Fruit fly (Drosophila melanogaster) whole organism, embryonic: Measurements from ENCODE around the gene CG43321.

Source experiments
- Atf-2 ChIP-seq: fragments of 200-800 bp; sonication (Bioruptor generic); optimal IDR thresholded peaks from 2 replicates; lab custom pipeline; 2016; ENCODE audit warnings: missing biosample characterization, missing genetic modification characterization
- CG10209 ChIP-seq: fragments of 200-800 bp; sonication (Bioruptor generic); optimal IDR thresholded peaks from 3 replicates; lab custom pipeline; 2017; ENCODE audit warnings: missing biosample characterization, mild to moderate bottlenecking, missing genetic modification characterization, missing genetic modification reagents
- CG10267 ChIP-seq: fragments of 200-800 bp; sonication (Bioruptor generic); optimal IDR thresholded peaks from 2 replicates; lab custom pipeline; 2018; ENCODE audit warnings: missing biosample characterization, mild to moderate bottlenecking, missing genetic modification characterization, moderate library complexity
- CG10565 ChIP-seq: fragments of 200-800 bp; sonication (Bioruptor generic); optimal IDR thresholded peaks from 3 replicates; lab custom pipeline; 2016; ENCODE audit warnings: missing biosample characterization, mild to moderate bottlenecking, missing genetic modification characterization
- CG11504 ChIP-seq: fragments of 200-800 bp; sonication (Bioruptor generic); optimal IDR thresholded peaks from 3 replicates; lab custom pipeline; 2019; ENCODE audit warnings: missing biosample characterization, mild to moderate bottlenecking, missing genetic modification characterization, moderate library complexity
- CG13296 ChIP-seq: fragments of 200-800 bp; sonication (Bioruptor generic); optimal IDR thresholded peaks from 3 replicates; lab custom pipeline; 2018; ENCODE audit warnings: missing biosample characterization, mild to moderate bottlenecking, missing genetic modification characterization
- CG13775 ChIP-seq: fragments of 200-800 bp; sonication (Bioruptor generic); optimal IDR thresholded peaks from 3 replicates; lab custom pipeline; 2017; ENCODE audit warnings: missing biosample characterization, mild to moderate bottlenecking, missing genetic modification characterization
- CG15011 ChIP-seq: fragments of 200-800 bp; sonication (Bioruptor generic); optimal IDR thresholded peaks from 3 replicates; lab custom pipeline; 2018; ENCODE audit warnings: missing biosample characterization, mild to moderate bottlenecking, missing genetic modification characterization
- CG17912 ChIP-seq: fragments of 200-800 bp; sonication (Bioruptor generic); optimal IDR thresholded peaks from 2 replicates; lab custom pipeline; 2018; ENCODE audit warnings: missing biosample characterization, mild to moderate bottlenecking, missing genetic modification characterization
- CG1832 ChIP-seq: fragments of 200-800 bp; sonication (Bioruptor generic); optimal IDR thresholded peaks from 2 replicates; lab custom pipeline; 2017; ENCODE audit warnings: missing biosample characterization, mild to moderate bottlenecking, missing genetic modification characterization, inconsistent platforms
- CG31224 ChIP-seq: fragments of 200-800 bp; sonication (Bioruptor generic); IDR thresholded peaks from 2 replicates; pipeline ENCODE4 v1.3.6; 2022; ENCODE audit warnings: missing biosample characterization, missing genetic modification characterization
- CG32532 ChIP-seq: fragments of 200-800 bp; sonication (Bioruptor generic); IDR thresholded peaks from 2 replicates; pipeline ENCODE4 v1.3.6; 2022; ENCODE audit warnings: missing biosample characterization, missing genetic modification characterization
- CG32767 ChIP-seq: fragments of 200-800 bp; sonication (Bioruptor generic); IDR thresholded peaks from 2 replicates; pipeline ENCODE4 v1.3.6; 2022; ENCODE audit warnings: missing biosample characterization, missing genetic modification characterization
- CG32772 ChIP-seq: fragments of 200-800 bp; sonication (Bioruptor generic); IDR thresholded peaks from 2 replicates; pipeline ENCODE4 v1.3.6; 2022; ENCODE audit warnings: missing biosample characterization, missing genetic modification characterization
- CG6175 ChIP-seq: fragments of 200-800 bp; sonication (Bioruptor generic); IDR thresholded peaks from 3 replicates; pipeline ENCODE4 v1.3.6; 2022; ENCODE audit warnings: missing biosample characterization, missing genetic modification characterization
- CG6683 ChIP-seq: fragments of 200-800 bp; sonication (Bioruptor generic); optimal IDR thresholded peaks from 2 replicates; lab custom pipeline; 2017; ENCODE audit warnings: missing biosample characterization, mild to moderate bottlenecking, missing genetic modification characterization, missing genetic modification reagents
- CG7357 ChIP-seq: fragments of 200-800 bp; sonication (Bioruptor generic); IDR thresholded peaks from 3 replicates; pipeline ENCODE4 v1.3.6; 2022; ENCODE audit warnings: missing biosample characterization, missing genetic modification characterization
- CG8478 ChIP-seq: fragments of >200 bp; optimal IDR thresholded peaks from 2 replicates; lab custom pipeline; 2018
- CG9609 ChIP-seq: fragments of 200-800 bp; sonication (Bioruptor generic); optimal IDR thresholded peaks from 3 replicates; lab custom pipeline; 2016; ENCODE audit warnings: missing biosample characterization, missing genetic modification characterization
- Chrac-16 ChIP-seq: fragments of 200-800 bp; sonication (Bioruptor generic); optimal IDR thresholded peaks from 3 replicates; lab custom pipeline; 2016; ENCODE audit warnings: missing biosample characterization, missing genetic modification characterization
- Dbx ChIP-seq: fragments of 200-800 bp; sonication (Bioruptor generic); IDR thresholded peaks from 3 replicates; pipeline ENCODE4 v1.3.6; 2022; ENCODE audit warnings: missing biosample characterization, missing genetic modification characterization
- Dip3 ChIP-seq: fragments of 200-800 bp; sonication (Bioruptor generic); optimal IDR thresholded peaks from 3 replicates; lab custom pipeline; 2016; ENCODE audit warnings: missing biosample characterization, missing genetic modification characterization
- Dll ChIP-seq: fragments of 200-800 bp; sonication (Bioruptor generic); IDR thresholded peaks from 4 replicates; pipeline ENCODE4 v1.3.6; 2022; ENCODE audit warnings: missing biosample characterization, missing genetic modification characterization; ENCODE audit not compliant: partially characterized antibody
- Dref ChIP-seq: fragments of 200-800 bp; sonication (Bioruptor generic); IDR thresholded peaks from 2 replicates; pipeline ENCODE4 v1.3.6; 2022; ENCODE audit warnings: missing biosample characterization, missing genetic modification characterization
- Eip74EF ChIP-seq, 2 experiments: fragments of 200-800 bp in 1 of 2; fragments of >200 bp in 1 of 2; sonication (Bioruptor generic) in 1 of 2; optimal IDR thresholded peaks; 2 replicates each; lab custom pipeline; 2017 to 2019; ENCODE audit warnings: missing biosample characterization in 2 of 2, missing genetic modification characterization in 2 of 2, mild to moderate bottlenecking in 1 of 2, moderate library complexity in 1 of 2
- HmgD ChIP-seq: fragments of 200-800 bp; sonication (Bioruptor generic); optimal IDR thresholded peaks from 3 replicates; lab custom pipeline; 2016; ENCODE audit warnings: missing biosample characterization, missing genetic modification characterization
- HmgZ ChIP-seq: fragments of 200-800 bp; sonication (Bioruptor generic); optimal IDR thresholded peaks from 2 replicates; lab custom pipeline; 2018; ENCODE audit warnings: missing biosample characterization, mild to moderate bottlenecking, missing genetic modification characterization
- Hr78 ChIP-seq, 2 experiments: fragments of 200-800 bp in 1 of 2; fragments of >200 bp in 1 of 2; sonication (Bioruptor generic) in 1 of 2; optimal IDR thresholded peaks; 2 replicates each; lab custom pipeline; 2017 to 2019; ENCODE audit warnings: missing biosample characterization in 2 of 2, missing genetic modification characterization in 2 of 2, mild to moderate bottlenecking in 1 of 2, moderate library complexity in 1 of 2
- Jarid2 ChIP-seq: fragments of 200-800 bp; sonication (Bioruptor generic); optimal IDR thresholded peaks from 3 replicates; lab custom pipeline; 2017; ENCODE audit warnings: mild to moderate bottlenecking, missing biosample characterization, missing genetic modification reagents, missing genetic modification characterization
- NC2β ChIP-seq: fragments of 200-800 bp; sonication (Bioruptor generic); optimal IDR thresholded peaks from 2 replicates; lab custom pipeline; 2016; ENCODE audit warnings: missing biosample characterization, missing genetic modification characterization
- Nf-YA ChIP-seq: fragments of 200-800 bp; sonication (Bioruptor generic); IDR thresholded peaks from 2 replicates; pipeline ENCODE4 v1.3.6; 2022; ENCODE audit warnings: missing biosample characterization, missing genetic modification characterization
- Rx ChIP-seq: fragments of 200-800 bp; sonication (Bioruptor generic); IDR thresholded peaks from 2 replicates; pipeline ENCODE4 v1.3.6; 2022; ENCODE audit warnings: missing biosample characterization, missing genetic modification characterization
- Ssrp ChIP-seq: fragments of 200-800 bp; sonication (Bioruptor generic); optimal IDR thresholded peaks from 2 replicates; lab custom pipeline; 2018; ENCODE audit warnings: missing biosample characterization, mild to moderate bottlenecking, missing genetic modification characterization, moderate library complexity
- Xrp1 ChIP-seq: fragments of 200-800 bp; sonication (Bioruptor generic); IDR thresholded peaks from 2 replicates; pipeline ENCODE4 v1.3.6; 2022; ENCODE audit warnings: missing biosample characterization, missing genetic modification characterization
- ara ChIP-seq: fragments of 200-800 bp; sonication (Bioruptor generic); IDR thresholded peaks from 2 replicates; pipeline ENCODE4 v1.3.6; 2022; ENCODE audit warnings: missing biosample characterization, missing genetic modification characterization
- corto ChIP-seq: fragments of 200-800 bp; sonication (Bioruptor generic); optimal IDR thresholded peaks from 2 replicates; lab custom pipeline; 2016; ENCODE audit warnings: missing biosample characterization, mild to moderate bottlenecking, missing genetic modification characterization, moderate library complexity
- crp ChIP-seq, 2 experiments: fragments of 200-800 bp; sonication (Bioruptor generic); optimal IDR thresholded peaks; 2 replicates in 1 of 2; 3 replicates in 1 of 2; lab custom pipeline; 2017; ENCODE audit warnings: missing biosample characterization in 2 of 2, missing genetic modification characterization in 2 of 2, mild to moderate bottlenecking in 1 of 2, moderate library complexity in 1 of 2
- eyg ChIP-seq: fragments of 200-800 bp; sonication (Bioruptor generic); optimal IDR thresholded peaks from 3 replicates; lab custom pipeline; 2016; ENCODE audit warnings: missing biosample characterization, missing genetic modification characterization
- gcm2 ChIP-seq: fragments of 200-800 bp; sonication (Bioruptor generic); optimal IDR thresholded peaks from 2 replicates; lab custom pipeline; 2016; ENCODE audit warnings: missing biosample characterization, missing genetic modification characterization
- grau ChIP-seq: fragments of 200-800 bp; optimal IDR thresholded peaks from 3 replicates; lab custom pipeline; 2019; ENCODE audit warnings: missing biosample characterization, mild to moderate bottlenecking, missing genetic modification characterization, moderate library complexity
- grn ChIP-seq: fragments of 200-800 bp; sonication (Bioruptor generic); optimal IDR thresholded peaks from 3 replicates; lab custom pipeline; 2017; ENCODE audit warnings: missing biosample characterization, missing genetic modification characterization
- lmd ChIP-seq: fragments of 200-800 bp; sonication (Bioruptor generic); IDR thresholded peaks from 2 replicates; pipeline ENCODE4 v1.3.6; 2022; ENCODE audit warnings: missing biosample characterization, missing genetic modification characterization
- nau ChIP-seq: fragments of 200-800 bp; sonication (Bioruptor generic); optimal IDR thresholded peaks from 3 replicates; lab custom pipeline; 2017; ENCODE audit warnings: missing biosample characterization, mild to moderate bottlenecking, missing genetic modification characterization, missing genetic modification reagents
- nerfin-1 ChIP-seq: fragments of 200-800 bp; sonication (Bioruptor generic); optimal IDR thresholded peaks from 3 replicates; lab custom pipeline; 2019; ENCODE audit warnings: missing biosample characterization, mild to moderate bottlenecking, missing genetic modification characterization, moderate library complexity
- onecut ChIP-seq: fragments of 200-800 bp; sonication (Bioruptor generic); IDR thresholded peaks from 2 replicates; pipeline ENCODE4 v1.3.6; 2022; ENCODE audit warnings: missing biosample characterization, missing genetic modification characterization
- p53 ChIP-seq: fragments of 200-800 bp; sonication (Bioruptor generic); optimal IDR thresholded peaks from 2 replicates; lab custom pipeline; 2016; ENCODE audit warnings: missing biosample characterization, missing genetic modification characterization
- peb ChIP-seq: fragments of 200-800 bp; sonication (Bioruptor generic); IDR thresholded peaks from 2 replicates; pipeline ENCODE4 v1.3.6; 2022; ENCODE audit warnings: missing biosample characterization, missing genetic modification characterization
- pnt ChIP-seq: fragments of 200-800 bp; sonication (Bioruptor generic); optimal IDR thresholded peaks from 3 replicates; lab custom pipeline; 2016; ENCODE audit warnings: missing biosample characterization, missing genetic modification characterization
- stwl ChIP-seq: fragments of 200-800 bp; sonication (Bioruptor generic); optimal IDR thresholded peaks from 3 replicates; lab custom pipeline; 2018; ENCODE audit warnings: missing biosample characterization, mild to moderate bottlenecking, missing genetic modification characterization, moderate library complexity
- vnd ChIP-seq: fragments of 200-800 bp; sonication (Bioruptor generic); IDR thresholded peaks from 3 replicates; pipeline ENCODE4 v1.3.6; 2022; ENCODE audit warnings: missing biosample characterization, missing genetic modification characterization; ENCODE audit not compliant: partially characterized antibody

The CG43321 gene

dm6 chr2L:7050492-7051182 is 38.6 kb downstream of the CG43321 start:
- TF ChIP-seq CG9609 (no peak), Hr78 (GFP tag; optimal IDR thresholded peaks at IDR 0.05; lab: Kevin White, UChicago) (no peak), vnd (GFP tag; lab: Robert Waterston, UW) (no peak), pnt (GFP tag; lab: Kevin White, UChicago) (no peak), Dip3 (GFP tag; lab: Kevin White, UChicago) (no peak), CG13296 (GFP tag; lab: Kevin White, UChicago) (no peak), eyg (GFP tag; lab: Kevin White, UChicago) (no peak), lmd (no peak), CG32772 (GFP tag; lab: Robert Waterston, UW) (no peak), p53 (GFP tag; lab: Kevin White, UChicago) (no peak), CG15011 (GFP tag; lab: Kevin White, UChicago) (no peak), Eip74EF (GFP tag; optimal IDR thresholded peaks at IDR 0.05; lab: Kevin White, UChicago) (no peak), Nf-YA (GFP tag; lab: Robert Waterston, UW) (no peak), Xrp1 (GFP tag; lab: Robert Waterston, UW) (no peak), CG8478 (lab: Kevin White, UChicago) (peak; percentile 33), Dref (GFP tag; lab: Robert Waterston, UW) (no peak), Dll (GFP tag; lab: Robert Waterston, UW) (0 out of 4 replicates have a peak, but pooled peaks have one; percentile 8), HmgZ (no peak), crp (GFP tag; optimal IDR thresholded peaks at IDR 0.05; lab: Kevin White, UChicago) (no peak), gcm2 (GFP tag; lab: Kevin White, UChicago) (no peak), HmgD (GFP tag; lab: Kevin White, UChicago) (no peak), stwl (tag; lab: Kevin White, UChicago) (peak; percentile 67), peb (GFP tag; lab: Robert Waterston, UW) (no peak), onecut (GFP tag; lab: Robert Waterston, UW) (peak; percentile 96), CG1832 (GFP tag; lab: Kevin White, UChicago) (peak; percentile 60), grn (no peak), CG11504 (no peak), CG13775 (no peak), CG10209 (no peak), CG10565 (GFP tag; lab: Kevin White, UChicago) (no peak), CG31224 (GFP tag; lab: Robert Waterston, UW) (no peak), nau (GFP tag; lab: Kevin White, UChicago) (no peak), Rx (GFP tag; lab: Robert Waterston, UW) (no peak), NC2β (GFP tag; lab: Kevin White, UChicago) (no peak), Atf-2 (no peak), corto (GFP tag; lab: Kevin White, UChicago) (no peak), CG10267 (tag; lab: Kevin White, UChicago) (peak; percentile 36), Dbx (GFP tag; lab: Robert Waterston, UW) (no peak), CG32532 (no peak), CG6175 (GFP tag; lab: Robert Waterston, UW) (no peak), CG17912 (GFP tag; lab: Kevin White, UChicago) (no peak), CG6683 (no peak), CG32767 (GFP tag; lab: Robert Waterston, UW) (no peak), Chrac-16 (GFP tag; lab: Kevin White, UChicago) (no peak), grau (tag; lab: Kevin White, UChicago) (peak; percentile 34), Ssrp (tag; lab: Kevin White, UChicago) (no peak), nerfin-1 (tag; lab: Kevin White, UChicago) (peak; percentile 47), CG7357 (GFP tag; lab: Robert Waterston, UW) (no peak), ara (0 out of 2 replicates have a peak, but pooled peaks have one; percentile 7), Jarid2 (no peak)
